Fruit fly (Drosophila melanogaster) S2 (cell line): Measurements from ENCODE around the gene CG31609.

Experiments
- CG8478 ChIP-seq: fragments of >200 bp; optimal IDR thresholded peaks from 2 replicates; lab custom pipeline; 2018
- CTCF ChIP-seq, 2 experiments: fragments of >200 bp; optimal IDR thresholded peaks; 2 replicates each; lab custom pipeline; 2018

DNA sequence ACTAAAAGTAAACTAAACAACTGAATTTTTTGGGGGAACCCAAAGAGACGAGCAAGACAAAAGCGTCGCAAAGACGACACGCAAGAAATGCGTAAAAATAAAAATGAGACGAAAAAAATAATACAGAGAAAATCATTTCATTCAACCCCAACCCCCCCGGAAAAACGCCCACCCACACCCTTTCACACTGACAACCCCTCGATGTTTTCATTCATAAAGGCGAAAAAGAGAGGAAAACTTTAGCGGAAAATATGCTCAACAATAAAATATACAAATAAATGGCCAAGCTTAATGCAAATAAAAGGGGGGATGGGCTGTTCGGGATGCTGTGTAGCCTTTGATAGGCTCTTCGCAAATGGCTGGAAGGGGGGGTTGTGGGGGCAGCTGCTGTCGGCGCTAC lies 33.6 kb downstream of the CG31609 start:
- TF ChIP-seq CG8478 (lab: Kevin White, UChicago) (no peak), CTCF (optimal IDR thresholded peaks at IDR 0.05; lab: Kevin White, UChicago) (no peak)
